Worm (Caenorhabditis elegans) whole organism, late embryonic: ENCODE results near the gene fbxa-84.

Source experiments
- F13H6.1 ChIP-seq: sonication (generic microtip); optimal IDR thresholded peaks from 2 replicates; lab custom pipeline; 2016; ENCODE audit warnings: missing genetic modification characterization, missing compliant biosample characterization
- ama-1 ChIP-seq: fragments of 150-350 bp; optimal IDR thresholded peaks from 2 replicates; lab custom pipeline; 2014
- ceh-22 ChIP-seq: sonication (generic microtip); optimal IDR thresholded peaks from 2 replicates; lab custom pipeline; 2017; ENCODE audit warnings: missing biosample characterization, missing genetic modification characterization
- dve-1 ChIP-seq: sonication (generic microtip); optimal IDR thresholded peaks from 2 replicates; lab custom pipeline; 2017; ENCODE audit warnings: antibody characterized with exemption, mild to moderate bottlenecking, missing genetic modification characterization, missing compliant biosample characterization
- elt-2 ChIP-seq: sonication (generic microtip); optimal IDR thresholded peaks from 2 replicates; lab custom pipeline; 2016; ENCODE audit warnings: missing genetic modification reagents, missing genetic modification characterization, missing compliant biosample characterization
- elt-4 ChIP-seq: sonication (generic microtip); optimal IDR thresholded peaks from 2 replicates; lab custom pipeline; 2016; ENCODE audit warnings: missing genetic modification characterization, missing compliant biosample characterization
- eyg-1 ChIP-seq: sonication (generic microtip); optimal IDR thresholded peaks from 2 replicates; lab custom pipeline; 2016; ENCODE audit warnings: missing genotype, missing genetic modification characterization, missing compliant biosample characterization
- hlh-30 ChIP-seq: sonication (generic microtip); optimal IDR thresholded peaks from 2 replicates; lab custom pipeline; 2017; ENCODE audit warnings: antibody characterized with exemption, missing genetic modification characterization, missing compliant biosample characterization; ENCODE audit not compliant: insufficient read depth
- mec-3 ChIP-seq: sonication (generic microtip); optimal IDR thresholded peaks from 2 replicates; lab custom pipeline; 2016; ENCODE audit warnings: borderline replicate concordance, missing genetic modification characterization, missing compliant biosample characterization
- unc-55 ChIP-seq: sonication (generic microtip); optimal IDR thresholded peaks from 2 replicates; lab custom pipeline; 2017; ENCODE audit warnings: missing biosample characterization, missing genetic modification reagents, missing genetic modification characterization

DNA sequence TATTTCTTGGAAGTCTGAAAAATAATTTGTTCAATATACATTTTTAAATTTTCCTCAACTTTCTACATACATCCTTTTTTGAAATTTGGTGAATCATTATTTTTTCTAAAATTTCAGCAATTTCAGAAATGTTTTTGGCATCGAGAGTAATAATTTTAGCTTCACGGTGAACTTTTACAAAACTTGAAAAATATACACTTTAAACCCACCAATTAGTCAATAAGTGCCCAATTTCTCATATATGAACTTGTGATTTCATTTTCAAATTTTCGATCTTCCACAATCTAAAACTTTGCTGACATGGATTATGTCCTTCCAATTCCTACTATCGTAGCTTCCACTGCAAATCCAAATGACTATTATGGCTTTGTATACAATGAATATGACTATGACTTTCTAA lies 41.4 kb downstream of the fbxa-84 start, which contains the start of gene srw-24:
- no peak for TF ChIP-seq elt-2
- TF ChIP-seq mec-3 (tag; lab: Kevin White, UChicago): no peak
- TF ChIP-seq ceh-22 (tag; lab: Kevin White, UChicago): no peak
- no peak for TF ChIP-seq ama-1 (lab: Kevin White, UChicago)
- TF ChIP-seq eyg-1 (tag; lab: Kevin White, UChicago): no peak
- no peak for TF ChIP-seq elt-4 (tag; lab: Kevin White, UChicago)
- TF ChIP-seq F13H6.1 (tag; lab: Kevin White, UChicago): no peak
- TF ChIP-seq unc-55 (GFP tag; lab: Kevin White, UChicago): no peak
- TF ChIP-seq dve-1: no peak
- no peak for TF ChIP-seq hlh-30 (tag; lab: Kevin White, UChicago)
